Worm (Caenorhabditis elegans) whole organism, late embryonic: ENCODE measurements around the gene Y32B12B.8.

ENCODE experiments used
- C08G9.2 ChIP-seq: sonication (generic microtip); optimal IDR thresholded peaks from 2 replicates; lab custom pipeline; 2016; ENCODE audit warnings: mild to moderate bottlenecking, missing genetic modification characterization, moderate library complexity, missing compliant biosample characterization
- C38D4.7 ChIP-seq: fragments of 200-800 bp; sonication (Bioruptor generic); optimal IDR thresholded peaks from 2 replicates; lab custom pipeline; 2018; ENCODE audit warnings: mild to moderate bottlenecking, missing genetic modification characterization, moderate library complexity, missing compliant biosample characterization
- T23F11.4 ChIP-seq: fragments of 200-800 bp; sonication (Bioruptor generic); optimal IDR thresholded peaks from 2 replicates; lab custom pipeline; 2018; ENCODE audit warnings: mild to moderate bottlenecking, missing genetic modification characterization, missing compliant biosample characterization
- ceh-18 ChIP-seq: sonication (generic microtip); optimal IDR thresholded peaks from 2 replicates; lab custom pipeline; 2016; ENCODE audit warnings: missing genetic modification characterization, missing compliant biosample characterization
- ceh-19 ChIP-seq: fragments of 200-800 bp; sonication (Bioruptor generic); optimal IDR thresholded peaks from 2 replicates; lab custom pipeline; 2018; ENCODE audit warnings: mild to moderate bottlenecking, missing genetic modification characterization, missing compliant biosample characterization
- ceh-22 ChIP-seq: sonication (generic microtip); optimal IDR thresholded peaks from 2 replicates; lab custom pipeline; 2017; ENCODE audit warnings: missing biosample characterization, missing genetic modification characterization
- ceh-30 ChIP-seq: fragments of 150-350 bp; optimal IDR thresholded peaks from 2 replicates; lab custom pipeline; 2014; ENCODE audit warnings: missing biosample characterization, missing genetic modification characterization
- ceh-34 ChIP-seq: sonication (generic microtip); optimal IDR thresholded peaks from 2 replicates; lab custom pipeline; 2016; ENCODE audit warnings: mild to moderate bottlenecking, missing genetic modification characterization, missing compliant biosample characterization
- ceh-6 ChIP-seq: fragments of 200-800 bp; sonication (Bioruptor generic); optimal IDR thresholded peaks from 2 replicates; lab custom pipeline; 2018; ENCODE audit warnings: mild to moderate bottlenecking, missing genetic modification characterization, missing compliant biosample characterization
- ceh-9 ChIP-seq: sonication (generic microtip); optimal IDR thresholded peaks from 2 replicates; lab custom pipeline; 2016; ENCODE audit warnings: mild to moderate bottlenecking, missing genetic modification characterization, inconsistent platforms, missing compliant biosample characterization
- dmd-4 ChIP-seq: sonication (generic microtip); optimal IDR thresholded peaks from 2 replicates; lab custom pipeline; 2016; ENCODE audit warnings: borderline replicate concordance, missing genetic modification characterization, missing compliant biosample characterization
- dve-1 ChIP-seq: sonication (generic microtip); optimal IDR thresholded peaks from 2 replicates; lab custom pipeline; 2017; ENCODE audit warnings: antibody characterized with exemption, mild to moderate bottlenecking, missing genetic modification characterization, missing compliant biosample characterization
- elt-2 ChIP-seq: sonication (generic microtip); optimal IDR thresholded peaks from 2 replicates; lab custom pipeline; 2016; ENCODE audit warnings: missing genetic modification reagents, missing genetic modification characterization, missing compliant biosample characterization
- elt-4 ChIP-seq: sonication (generic microtip); optimal IDR thresholded peaks from 2 replicates; lab custom pipeline; 2016; ENCODE audit warnings: missing genetic modification characterization, missing compliant biosample characterization
- hlh-30 ChIP-seq: sonication (generic microtip); optimal IDR thresholded peaks from 2 replicates; lab custom pipeline; 2017; ENCODE audit warnings: antibody characterized with exemption, missing genetic modification characterization, missing compliant biosample characterization; ENCODE audit not compliant: insufficient read depth
- nfya-1 ChIP-seq: sonication (generic microtip); optimal IDR thresholded peaks from 2 replicates; lab custom pipeline; 2017; ENCODE audit warnings: missing genetic modification characterization, mild to moderate bottlenecking, missing compliant biosample characterization, antibody characterized with exemption, moderate library complexity
- nhr-11 ChIP-seq: fragments of 150-350 bp; optimal IDR thresholded peaks from 2 replicates; lab custom pipeline; 2014; ENCODE audit warnings: missing biosample characterization, missing genetic modification characterization
- nhr-232 ChIP-seq: sonication (generic microtip); optimal IDR thresholded peaks from 2 replicates; lab custom pipeline; 2016; ENCODE audit warnings: missing genetic modification characterization, missing compliant biosample characterization
- npax-4 ChIP-seq: sonication (generic microtip); optimal IDR thresholded peaks from 2 replicates; lab custom pipeline; 2016; ENCODE audit warnings: missing genetic modification characterization, missing compliant biosample characterization
- pax-1 ChIP-seq: fragments of 150-350 bp; optimal IDR thresholded peaks from 2 replicates; lab custom pipeline; 2014; ENCODE audit warnings: missing biosample characterization, missing genetic modification characterization
- pha-2 ChIP-seq: sonication (generic microtip); optimal IDR thresholded peaks from 2 replicates; lab custom pipeline; 2017; ENCODE audit warnings: mild to moderate bottlenecking, missing genetic modification characterization, missing compliant biosample characterization
- ref-2 ChIP-seq: sonication (generic microtip); optimal IDR thresholded peaks from 2 replicates; lab custom pipeline; 2016; ENCODE audit warnings: missing genetic modification characterization, missing compliant biosample characterization
- sdc-2 ChIP-seq: sonication (generic microtip); optimal IDR thresholded peaks from 2 replicates; lab custom pipeline; 2016; ENCODE audit warnings: missing genotype, missing genetic modification characterization, missing compliant biosample characterization
- sox-4 ChIP-seq: sonication (generic microtip); optimal IDR thresholded peaks from 2 replicates; lab custom pipeline; 2017; ENCODE audit warnings: mild to moderate bottlenecking, missing genetic modification characterization, inconsistent platforms, missing compliant biosample characterization
- tbx-2 ChIP-seq: sonication (generic microtip); optimal IDR thresholded peaks from 2 replicates; lab custom pipeline; 2016; ENCODE audit warnings: missing genetic modification characterization, missing compliant biosample characterization
- tbx-7 ChIP-seq: sonication (generic microtip); optimal IDR thresholded peaks from 2 replicates; lab custom pipeline; 2016; ENCODE audit warnings: missing genotype, missing genetic modification characterization, missing compliant biosample characterization
- unc-3 ChIP-seq, 2 experiments: fragments of 200-800 bp in 1 of 2; sonication (Bioruptor generic) in 1 of 2; sonication (generic microtip) in 1 of 2; conservative IDR thresholded peaks in 1 of 2; optimal IDR thresholded peaks in 1 of 2; 2 replicates each; pipeline versions ENCODE4 v1.3.6 to Lab custom; 2016 to 2022; ENCODE audit warnings: missing compliant biosample characterization in 2 of 2, missing genetic modification characterization in 2 of 2, missing genetic modification reagents in 1 of 2
- unc-42 ChIP-seq: sonication (generic microtip); optimal IDR thresholded peaks from 2 replicates; lab custom pipeline; 2016; ENCODE audit warnings: missing genotype, missing genetic modification characterization, missing compliant biosample characterization
- unc-86 ChIP-seq: sonication (generic microtip); optimal IDR thresholded peaks from 2 replicates; lab custom pipeline; 2016; ENCODE audit warnings: missing genetic modification characterization, missing compliant biosample characterization
- zip-5 ChIP-seq: sonication (generic microtip); optimal IDR thresholded peaks from 2 replicates; lab custom pipeline; 2016; ENCODE audit warnings: missing genetic modification characterization, missing compliant biosample characterization
- ztf-16 ChIP-seq: sonication (generic microtip); optimal IDR thresholded peaks from 2 replicates; lab custom pipeline; 2017; ENCODE audit warnings: missing genetic modification characterization, missing compliant biosample characterization

The Y32B12B.8 gene

ce11 chrV:16535172-16535571 is at the start of gene Y32B12B.8:
Gene Y32B12B.8 (plus strand): TSS chrV:16535472.
- TF ChIP-seq pax-1 (no peak), ceh-18 (tag; lab: Kevin White, UChicago) (no peak), C08G9.2 (tag; lab: Kevin White, UChicago) (no peak), ref-2 (tag; lab: Kevin White, UChicago) (no peak), ceh-9 (tag; lab: Kevin White, UChicago) (no peak), hlh-30 (tag; lab: Kevin White, UChicago) (no peak)

ce11 chrV:16487474-16487873 is 47.8 kb upstream of the Y32B12B.8 start, which contains the start of gene Y32B12A.5:
Gene Y32B12A.5 (minus strand): TSS chrV:16487574.
- TF ChIP-seq sdc-2 (tag; lab: Kevin White, UChicago): no peak
- no peak for TF ChIP-seq dmd-4 (tag; lab: Kevin White, UChicago)
- no peak for TF ChIP-seq nfya-1 (tag; lab: Kevin White, UChicago)
- no peak for TF ChIP-seq zip-5 (tag; lab: Kevin White, UChicago)
- no peak for TF ChIP-seq nhr-232 (tag; lab: Kevin White, UChicago)
- no peak for TF ChIP-seq T23F11.4 (GFP tag; lab: Kevin White, UChicago)
- no peak for TF ChIP-seq unc-3 (GFP tag; conservative IDR thresholded peaks at IDR 0.05; lab: Robert Waterston, UW)
- no peak for TF ChIP-seq unc-3 (tag; optimal IDR thresholded peaks at IDR 0.05; lab: Kevin White, UChicago)
- no peak for TF ChIP-seq ceh-6 (GFP tag; lab: Kevin White, UChicago)
- TF ChIP-seq C08G9.2 (tag; lab: Kevin White, UChicago): no peak
- no peak for TF ChIP-seq nhr-11 (tag; lab: Kevin White, UChicago)

DNA sequence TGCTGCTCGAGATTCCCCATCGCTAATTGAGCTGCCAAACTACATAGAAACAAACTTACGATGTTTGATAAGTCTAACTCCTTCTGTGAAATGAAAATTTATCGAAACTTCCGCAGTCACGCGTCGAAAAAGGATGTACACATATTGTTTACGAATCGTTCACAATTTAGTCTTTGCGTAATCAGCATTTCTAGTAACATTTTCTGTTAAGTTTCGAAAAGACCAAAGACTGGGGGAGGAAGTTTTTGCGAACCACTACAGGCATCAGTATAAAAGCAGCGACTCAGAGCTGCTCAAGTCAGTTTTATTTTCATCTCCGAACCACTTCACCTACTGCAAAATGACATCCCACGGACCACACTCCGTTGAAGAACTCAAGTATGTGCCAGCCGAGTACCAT is 47.1 kb upstream of the Y32B12B.8 start, which contains the start of gene sqst-4:
Gene sqst-4, plus strand, starts transcription at position 301 of the 400 bp plus-strand sequence.
- TF ChIP-seq ceh-34 (tag; lab: Kevin White, UChicago) (no peak), tbx-7 (no peak), sox-4 (tag; lab: Kevin White, UChicago) (no peak), unc-86 (tag; lab: Kevin White, UChicago) (no peak), nhr-11 (tag; lab: Kevin White, UChicago) (no peak), ztf-16 (no peak), tbx-2 (tag; lab: Kevin White, UChicago) (no peak), elt-4 (tag; lab: Kevin White, UChicago) (no peak), pax-1 (no peak), hlh-30 (tag; lab: Kevin White, UChicago) (no peak), npax-4 (tag; lab: Kevin White, UChicago) (no peak), dve-1 (no peak), ceh-19 (no peak), C38D4.7 (GFP tag; lab: Kevin White, UChicago) (no peak)

DNA sequence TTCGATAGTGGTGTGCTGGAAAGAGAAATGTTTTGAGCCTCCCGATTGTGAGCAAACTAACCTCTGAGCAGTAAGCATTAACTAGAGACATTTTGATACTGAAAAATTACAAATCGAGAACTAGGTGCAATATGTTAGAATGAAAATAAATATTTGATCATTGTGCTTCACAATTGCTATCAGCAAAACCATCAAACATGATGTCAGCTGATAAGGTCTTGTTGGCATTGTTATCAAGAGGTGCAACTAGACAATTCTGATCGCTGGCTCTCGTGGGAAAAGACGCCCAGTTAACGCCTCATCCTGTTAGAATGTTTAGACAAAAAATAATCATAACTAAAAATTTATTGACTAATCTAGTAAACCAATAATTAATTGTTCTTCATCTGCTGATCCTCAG is 40.9 kb upstream of the Y32B12B.8 start, which contains the start of gene comt-2:
Gene comt-2, minus strand, starts transcription at position 131 of the 400 bp plus-strand sequence.
- TF ChIP-seq elt-2 (tag; lab: Kevin White, UChicago): peak; percentile 88
- TF ChIP-seq pha-2 (tag; lab: Kevin White, UChicago): no peak
- TF ChIP-seq, all 69 proteins: peak for 1

DNA sequence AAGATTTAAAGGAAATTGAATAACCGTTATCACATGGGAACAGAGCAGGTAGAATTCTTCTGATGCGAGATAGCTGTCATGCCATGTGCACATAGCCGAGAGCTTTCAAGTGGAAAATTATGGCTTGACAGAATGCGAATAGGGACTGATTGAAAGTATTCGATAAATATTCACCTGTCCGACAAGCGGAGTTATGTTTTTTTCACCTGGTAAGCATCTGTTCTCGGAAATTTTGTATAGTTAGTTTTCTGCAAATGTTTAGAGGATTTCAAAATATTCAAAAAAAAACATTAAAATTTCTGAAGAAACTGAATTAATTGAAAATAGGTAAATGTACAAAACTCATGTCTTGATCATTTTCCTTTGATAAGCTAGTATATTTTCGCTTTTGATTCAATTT is 37.8 kb upstream of the Y32B12B.8 start, which contains the start of gene srh-136:
Gene srh-136, minus strand, starts transcription at position 93 of the 400 bp plus-strand sequence.
- TF ChIP-seq ceh-30 (tag; lab: Kevin White, UChicago) (no peak), dve-1 (no peak), ceh-22 (tag; lab: Kevin White, UChicago) (no peak)
- TF ChIP-seq, all 69 proteins: peak for 0

- no peak for TF ChIP-seq elt-2 (tag; lab: Kevin White, UChicago)
- TF ChIP-seq unc-42 (tag; lab: Kevin White, UChicago): no peak
- TF ChIP-seq ceh-34 (tag; lab: Kevin White, UChicago): no peak
- peak; percentile 37 for TF ChIP-seq nfya-1 (tag; lab: Kevin White, UChicago)
Measured at ce11 chrV:16499006-16499405, 36.3 kb upstream of the Y32B12B.8 start, which contains the start of gene F36D3.1. Gene F36D3.1 (plus strand): TSS chrV:16499352.
